Fruit fly (Drosophila melanogaster) whole organism, embryonic: ENCODE measurements around the gene CG33181.
A peak's percentile ranks its signal among the peaks of the same experiment; 100 is the strongest.

Source experiments
- Atf6 ChIP-seq: fragments of 200-800 bp; sonication (Bioruptor generic); IDR thresholded peaks from 2 replicates; pipeline ENCODE4 v1.3.6; 2022; ENCODE audit warnings: missing biosample characterization, missing genetic modification characterization
- B-H1 ChIP-seq: fragments of 200-800 bp; sonication (Bioruptor generic); IDR thresholded peaks from 3 replicates; pipeline ENCODE4 v1.3.6; 2022; ENCODE audit warnings: missing biosample characterization, missing genetic modification characterization
- CG10147 ChIP-seq: fragments of 200-800 bp; sonication (Bioruptor generic); optimal IDR thresholded peaks from 2 replicates; lab custom pipeline; 2019; ENCODE audit warnings: missing biosample characterization, mild to moderate bottlenecking, missing genetic modification characterization, moderate library complexity
- CG10366 ChIP-seq: fragments of 200-800 bp; sonication (Bioruptor generic); IDR thresholded peaks from 2 replicates; pipeline ENCODE4 v1.3.6; 2022; ENCODE audit warnings: missing biosample characterization, missing genetic modification characterization
- CG11247 ChIP-seq: fragments of 200-800 bp; sonication (Bioruptor generic); IDR thresholded peaks from 2 replicates; pipeline ENCODE4 v1.3.6; 2022; ENCODE audit warnings: missing biosample characterization, missing genetic modification characterization
- CG11696 ChIP-seq: fragments of 200-800 bp; sonication (Bioruptor generic); IDR thresholded peaks from 2 replicates; pipeline ENCODE4 v1.3.6; 2022; ENCODE audit warnings: missing biosample characterization, missing genetic modification characterization
- CG14667 ChIP-seq: fragments of 200-800 bp; sonication (Bioruptor generic); IDR thresholded peaks from 2 replicates; pipeline ENCODE4 v1.3.6; 2022; ENCODE audit warnings: missing biosample characterization, missing genetic modification characterization
- CG14710 ChIP-seq: fragments of 200-800 bp; sonication (Bioruptor generic); optimal IDR thresholded peaks from 3 replicates; lab custom pipeline; 2019; ENCODE audit warnings: missing biosample characterization, mild to moderate bottlenecking, missing genetic modification characterization, moderate library complexity
- CG15269 ChIP-seq: fragments of 200-800 bp; sonication (Bioruptor generic); optimal IDR thresholded peaks from 2 replicates; lab custom pipeline; 2018; ENCODE audit warnings: missing biosample characterization, mild to moderate bottlenecking, missing genetic modification characterization, moderate library complexity
- CG17612 ChIP-seq: fragments of 200-800 bp; sonication (Bioruptor generic); IDR thresholded peaks from 2 replicates; pipeline ENCODE4 v1.3.6; 2022; ENCODE audit warnings: missing biosample characterization, missing genetic modification characterization
- CG17829 ChIP-seq: fragments of 200-800 bp; optimal IDR thresholded peaks from 2 replicates; lab custom pipeline; 2019; ENCODE audit warnings: missing biosample characterization, mild to moderate bottlenecking, missing genetic modification characterization, moderate library complexity
- CG30020 ChIP-seq: fragments of 200-800 bp; optimal IDR thresholded peaks from 2 replicates; lab custom pipeline; 2019; ENCODE audit warnings: missing biosample characterization, mild to moderate bottlenecking, missing genetic modification characterization, moderate library complexity
- CG31388 ChIP-seq: fragments of 200-800 bp; sonication (Bioruptor generic); optimal IDR thresholded peaks from 2 replicates; lab custom pipeline; 2016; ENCODE audit warnings: missing biosample characterization, missing genetic modification characterization
- CG3407 ChIP-seq: fragments of 200-800 bp; sonication (Bioruptor generic); optimal IDR thresholded peaks from 2 replicates; lab custom pipeline; 2018; ENCODE audit warnings: missing biosample characterization, mild to moderate bottlenecking, missing genetic modification characterization
- CG4854 ChIP-seq: fragments of 200-800 bp; sonication (Bioruptor generic); optimal IDR thresholded peaks from 2 replicates; lab custom pipeline; 2016; ENCODE audit warnings: missing biosample characterization, missing genetic modification characterization, inconsistent platforms
- CG6254 ChIP-seq: fragments of 200-800 bp; sonication (Bioruptor generic); optimal IDR thresholded peaks from 3 replicates; lab custom pipeline; 2017; ENCODE audit warnings: mild to moderate bottlenecking, missing biosample characterization, missing genetic modification reagents, missing genetic modification characterization
- CG6765 ChIP-seq: fragments of 200-800 bp; sonication (Bioruptor generic); optimal IDR thresholded peaks from 3 replicates; lab custom pipeline; 2017; ENCODE audit warnings: missing biosample characterization, mild to moderate bottlenecking, missing genetic modification characterization
- CG8290 ChIP-seq, 3 experiments: fragments of 200-800 bp; sonication (Bioruptor generic); optimal IDR thresholded peaks; 2 replicates each; lab custom pipeline; 2016 to 2019; ENCODE audit warnings: missing biosample characterization in 3 of 3, missing genetic modification characterization in 3 of 3, mild to moderate bottlenecking in 2 of 3, moderate library complexity in 1 of 3
- CG9876 ChIP-seq: fragments of 200-800 bp; sonication (Bioruptor generic); optimal IDR thresholded peaks from 2 replicates; lab custom pipeline; 2016; ENCODE audit warnings: missing biosample characterization, missing genetic modification characterization
- CG9932 ChIP-seq: fragments of 200-800 bp; sonication (Bioruptor generic); IDR thresholded peaks from 2 replicates; pipeline ENCODE4 v1.3.6; 2022; ENCODE audit warnings: missing biosample characterization, missing genetic modification characterization
- CHES-1-like ChIP-seq: fragments of 200-800 bp; sonication (Bioruptor generic); optimal IDR thresholded peaks from 2 replicates; lab custom pipeline; 2016; ENCODE audit warnings: missing biosample characterization, missing genetic modification characterization
- Dip3 ChIP-seq: fragments of 200-800 bp; sonication (Bioruptor generic); optimal IDR thresholded peaks from 3 replicates; lab custom pipeline; 2016; ENCODE audit warnings: missing biosample characterization, missing genetic modification characterization
- Dp ChIP-seq: fragments of 200-800 bp; sonication (Bioruptor generic); optimal IDR thresholded peaks from 2 replicates; lab custom pipeline; 2018; ENCODE audit warnings: missing biosample characterization, mild to moderate bottlenecking, missing genetic modification characterization, moderate library complexity
- Ets65A ChIP-seq: fragments of 200-800 bp; sonication (Bioruptor generic); peaks from one replicate; lab custom pipeline; 2016; ENCODE audit warnings: missing biosample characterization, missing genetic modification characterization
- HLH3B ChIP-seq: fragments of 200-800 bp; sonication (Bioruptor generic); IDR thresholded peaks from 2 replicates; pipeline ENCODE4 v1.3.6; 2022; ENCODE audit warnings: missing biosample characterization, missing genetic modification characterization
- Hmx ChIP-seq: fragments of 200-800 bp; sonication (Bioruptor generic); optimal IDR thresholded peaks from 2 replicates; lab custom pipeline; 2016; ENCODE audit warnings: missing biosample characterization, missing genetic modification characterization
- Jarid2 ChIP-seq: fragments of 200-800 bp; sonication (Bioruptor generic); optimal IDR thresholded peaks from 3 replicates; lab custom pipeline; 2017; ENCODE audit warnings: mild to moderate bottlenecking, missing biosample characterization, missing genetic modification reagents, missing genetic modification characterization
- Lpt ChIP-seq: fragments of >200 bp; optimal IDR thresholded peaks from 2 replicates; lab custom pipeline; 2018; ENCODE audit warnings: missing biosample characterization, missing genetic modification characterization
- Mad ChIP-seq: fragments of 200-800 bp; sonication (Bioruptor generic); optimal IDR thresholded peaks from 2 replicates; lab custom pipeline; 2016; ENCODE audit warnings: missing biosample characterization, missing genetic modification characterization
- Oaz ChIP-seq: fragments of 200-800 bp; sonication (Bioruptor generic); IDR thresholded peaks from 2 replicates; pipeline ENCODE4 v1.3.6; 2022; ENCODE audit warnings: missing biosample characterization, missing genetic modification characterization
- Opbp ChIP-seq: fragments of 200-800 bp; sonication (Bioruptor generic); IDR thresholded peaks from 3 replicates; pipeline ENCODE4 v1.3.6; 2022; ENCODE audit warnings: missing biosample characterization, missing genetic modification characterization; ENCODE audit not compliant: partially characterized antibody
- Pdp1 ChIP-seq, 2 experiments: fragments of 200-800 bp; sonication (Bioruptor generic); optimal IDR thresholded peaks; 3 replicates each; lab custom pipeline; 2016; ENCODE audit warnings: missing biosample characterization in 2 of 2, missing genetic modification characterization in 2 of 2, mild to moderate bottlenecking in 1 of 2, moderate library complexity in 1 of 2
- Rx ChIP-seq: fragments of 200-800 bp; sonication (Bioruptor generic); IDR thresholded peaks from 2 replicates; pipeline ENCODE4 v1.3.6; 2022; ENCODE audit warnings: missing biosample characterization, missing genetic modification characterization
- Xbp1 ChIP-seq: fragments of 200-800 bp; sonication (Bioruptor generic); optimal IDR thresholded peaks from 3 replicates; lab custom pipeline; 2016; ENCODE audit warnings: missing biosample characterization, mild to moderate bottlenecking, missing genetic modification characterization
- al ChIP-seq: fragments of 200-800 bp; sonication (Bioruptor generic); IDR thresholded peaks from 2 replicates; pipeline ENCODE4 v1.3.6; 2022; ENCODE audit warnings: missing biosample characterization, missing genetic modification characterization
- btn ChIP-seq: fragments of 200-800 bp; sonication (Bioruptor generic); optimal IDR thresholded peaks from 2 replicates; lab custom pipeline; 2016; ENCODE audit warnings: missing biosample characterization, missing genetic modification characterization
- danr ChIP-seq: fragments of 200-800 bp; sonication (Bioruptor generic); IDR thresholded peaks from 2 replicates; pipeline ENCODE4 v1.3.6; 2022; ENCODE audit warnings: missing biosample characterization, missing genetic modification characterization
- dm ChIP-seq: fragments of 200-800 bp; sonication (Bioruptor generic); optimal IDR thresholded peaks from 3 replicates; lab custom pipeline; 2016; ENCODE audit warnings: missing biosample characterization, missing genetic modification characterization
- dmrt99B ChIP-seq: fragments of 200-800 bp; sonication (Bioruptor generic); optimal IDR thresholded peaks from 2 replicates; lab custom pipeline; 2018; ENCODE audit warnings: missing biosample characterization, mild to moderate bottlenecking, missing genetic modification characterization, moderate library complexity
- dysf ChIP-seq: fragments of 200-800 bp; sonication (Bioruptor generic); IDR thresholded peaks from 3 replicates; pipeline ENCODE4 v1.3.6; 2022; ENCODE audit warnings: missing biosample characterization, missing genetic modification characterization
- exex ChIP-seq: fragments of 200-800 bp; sonication (Bioruptor generic); optimal IDR thresholded peaks from 4 replicates; lab custom pipeline; 2018; ENCODE audit warnings: missing biosample characterization, mild to moderate bottlenecking, missing genetic modification characterization, moderate library complexity
- fd96Cb ChIP-seq: fragments of 200-800 bp; sonication (Bioruptor generic); optimal IDR thresholded peaks from 2 replicates; lab custom pipeline; 2018; ENCODE audit warnings: missing biosample characterization, mild to moderate bottlenecking, missing genetic modification characterization, moderate library complexity
- gsb ChIP-seq: fragments of 200-800 bp; sonication (Bioruptor generic); IDR thresholded peaks from 2 replicates; pipeline ENCODE4 v1.3.6; 2022; ENCODE audit warnings: missing biosample characterization, missing genetic modification characterization
- hkb ChIP-seq, 2 experiments: fragments of 200-800 bp in 1 of 2; fragments of >200 bp in 1 of 2; sonication (Bioruptor generic) in 1 of 2; IDR thresholded peaks in 1 of 2; optimal IDR thresholded peaks in 1 of 2; 2 replicates each; pipeline versions ENCODE4 v1.3.6 to Lab custom; 2017 to 2022; ENCODE audit warnings: missing biosample characterization in 1 of 2, missing genetic modification characterization in 1 of 2
- nerfin-2 ChIP-seq: fragments of 200-800 bp; sonication (Bioruptor generic); IDR thresholded peaks from 2 replicates; pipeline ENCODE4 v1.3.6; 2022; ENCODE audit warnings: missing biosample characterization, missing genetic modification characterization; ENCODE audit not compliant: partially characterized antibody
- peb ChIP-seq: fragments of 200-800 bp; sonication (Bioruptor generic); IDR thresholded peaks from 2 replicates; pipeline ENCODE4 v1.3.6; 2022; ENCODE audit warnings: missing biosample characterization, missing genetic modification characterization
- prd ChIP-seq, 3 experiments: fragments of >200 bp in 2 of 3; fragments of 200-800 bp in 1 of 3; sonication (Bioruptor generic) in 1 of 3; optimal IDR thresholded peaks in 2 of 3; IDR thresholded peaks in 1 of 3; 2 replicates in 2 of 3; 3 replicates in 1 of 3; pipeline versions ENCODE4 v1.3.6 to Lab custom; 2017 to 2022; ENCODE audit warnings: missing biosample characterization in 1 of 3, missing genetic modification characterization in 1 of 3
- sna ChIP-seq: fragments of 200-800 bp; sonication (Bioruptor generic); IDR thresholded peaks from 2 replicates; pipeline ENCODE4 v1.3.6; 2022; ENCODE audit warnings: missing biosample characterization, missing genetic modification characterization; ENCODE audit not compliant: partially characterized antibody
- tap ChIP-seq: fragments of 200-800 bp; optimal IDR thresholded peaks from 3 replicates; lab custom pipeline; 2019; ENCODE audit warnings: missing biosample characterization, mild to moderate bottlenecking, missing genetic modification characterization, moderate library complexity
- tll ChIP-seq, 2 experiments: fragments of 200-800 bp in 1 of 2; fragments of >200 bp in 1 of 2; sonication (Bioruptor generic) in 1 of 2; optimal IDR thresholded peaks; 2 replicates each; lab custom pipeline; 2017 to 2019; ENCODE audit warnings: missing biosample characterization in 2 of 2, missing genetic modification characterization in 2 of 2, mild to moderate bottlenecking in 1 of 2, moderate library complexity in 1 of 2

Gene CG33181

DNA sequence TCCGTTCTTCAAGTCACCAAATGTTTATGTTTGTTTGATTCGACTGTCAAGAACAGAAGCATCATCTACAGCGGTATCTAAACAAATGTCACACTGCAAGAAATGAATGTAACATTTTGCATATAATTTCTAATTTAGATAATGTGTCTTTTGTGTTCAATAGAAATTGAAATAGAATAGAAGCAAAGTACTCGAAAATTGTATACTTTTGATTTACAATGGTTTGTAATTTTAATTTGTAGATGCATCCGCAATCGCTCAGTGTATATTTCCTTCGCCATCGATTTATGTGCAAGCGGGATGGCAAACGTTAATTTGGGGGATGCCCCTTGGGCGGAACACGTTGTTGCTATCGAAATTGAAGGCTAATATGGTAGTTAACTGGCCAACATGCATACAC is 49.0 kb downstream of the CG33181 start (continued):
- peak; percentile 55 for TF ChIP-seq Atf6
- peak; percentile 70 for TF ChIP-seq fd96Cb (tag; lab: Kevin White, UChicago)
- no peak for TF ChIP-seq al (GFP tag; lab: Robert Waterston, UW)
- peak; percentile 70 for TF ChIP-seq tap (tag; lab: Kevin White, UChicago)
- TF ChIP-seq nerfin-2 (GFP tag; lab: Robert Waterston, UW) = no peak
- peak; percentile 48 for TF ChIP-seq CG14710 (tag; lab: Kevin White, UChicago)
- TF ChIP-seq CG10366 = peak; percentile 50
- no peak for TF ChIP-seq Dp (GFP tag; lab: Kevin White, UChicago)
- peak; percentile 67 for TF ChIP-seq Xbp1 (GFP tag; lab: Kevin White, UChicago)
- peak; percentile 74 for TF ChIP-seq HLH3B (GFP tag; lab: Robert Waterston, UW)
- no peak for TF ChIP-seq Lpt (GFP tag; lab: Kevin White, UChicago)
- TF ChIP-seq CG17829 (tag; lab: Kevin White, UChicago) = peak; percentile 72
- peak; percentile 45; the same call in 1 of the 2 replicates for TF ChIP-seq CG11247 (GFP tag; lab: Robert Waterston, UW)
- TF ChIP-seq danr (GFP tag; lab: Robert Waterston, UW) = no peak
- no peak for TF ChIP-seq btn (GFP tag; lab: Kevin White, UChicago)
- no peak for TF ChIP-seq CG31388 (GFP tag; lab: Kevin White, UChicago)
- TF ChIP-seq CHES-1-like (GFP tag; lab: Kevin White, UChicago) = no peak
- TF ChIP-seq tll (GFP tag; optimal IDR thresholded peaks at IDR 0.05; lab: Kevin White, UChicago) = no peak
- peak; percentile 36 for TF ChIP-seq CG6254 (GFP tag; lab: Kevin White, UChicago)
- peak; percentile 48 for TF ChIP-seq CG8290 (GFP tag; optimal IDR thresholded peaks at IDR 0.05; lab: Kevin White, UChicago)
- TF ChIP-seq CG8290 (tag; optimal IDR thresholded peaks at IDR 0.05; lab: Kevin White, UChicago) = peak in 1 of 2 experiments; percentile 66
- TF ChIP-seq CG3407 = no peak
- TF ChIP-seq gsb (GFP tag; lab: Robert Waterston, UW) = no peak
- TF ChIP-seq CG9876 (GFP tag; lab: Kevin White, UChicago) = no peak
- TF ChIP-seq hkb (optimal IDR thresholded peaks at IDR 0.05; lab: Kevin White, UChicago) = no peak
- TF ChIP-seq hkb (GFP tag; IDR thresholded peaks at IDR 0.05; lab: Robert Waterston, UW) = peak; percentile 77
- TF ChIP-seq Opbp (GFP tag; lab: Robert Waterston, UW) = no peak
- no peak for TF ChIP-seq Jarid2 (GFP tag; lab: Kevin White, UChicago)
- no peak for TF ChIP-seq Rx
- TF ChIP-seq Hmx (GFP tag; lab: Kevin White, UChicago) = no peak
- TF ChIP-seq Ets65A = peak; percentile 24
- peak; percentile 40 for TF ChIP-seq CG9932 (GFP tag; lab: Robert Waterston, UW)
- TF ChIP-seq peb (GFP tag; lab: Robert Waterston, UW) = no peak
- TF ChIP-seq Dip3 (GFP tag; lab: Kevin White, UChicago) = no peak
- TF ChIP-seq prd (optimal IDR thresholded peaks at IDR 0.05; lab: Kevin White, UChicago) = no peak
- TF ChIP-seq prd (GFP tag; IDR thresholded peaks at IDR 0.05; lab: Robert Waterston, UW) = peak; percentile 69
- peak; percentile 61 for TF ChIP-seq Pdp1 (GFP tag; optimal IDR thresholded peaks at IDR 0.05; lab: Kevin White, UChicago)
- TF ChIP-seq CG6765 (GFP tag; lab: Kevin White, UChicago) = peak; percentile 45
- TF ChIP-seq CG11696 = no peak
- TF ChIP-seq dysf (GFP tag; lab: Robert Waterston, UW) = peak; percentile 69; the same call in 2 of the 3 replicates
- TF ChIP-seq CG30020 (tag; lab: Kevin White, UChicago) = no peak
- peak; percentile 51 for TF ChIP-seq CG10147 (GFP tag; lab: Kevin White, UChicago)
- no peak for TF ChIP-seq exex (tag; lab: Kevin White, UChicago)
- no peak for TF ChIP-seq CG14667 (GFP tag; lab: Robert Waterston, UW)
- TF ChIP-seq dm (GFP tag; lab: Kevin White, UChicago) = no peak
- peak; percentile 73 for TF ChIP-seq CG15269 (tag; lab: Kevin White, UChicago)
- peak; percentile 22; the same call in 1 of the 3 replicates for TF ChIP-seq B-H1
- no peak for TF ChIP-seq Oaz
- peak; percentile 36 for TF ChIP-seq CG4854 (GFP tag; lab: Kevin White, UChicago)
- peak; percentile 12 for TF ChIP-seq Mad
- TF ChIP-seq sna (GFP tag; lab: Robert Waterston, UW) = no peak
- 0 out of 2 replicates have a peak, but pooled peaks have one; percentile 7 for TF ChIP-seq CG17612 (GFP tag; lab: Robert Waterston, UW)
- TF ChIP-seq dmrt99B (tag; lab: Kevin White, UChicago) = peak; percentile 76
